Worm (Caenorhabditis elegans): Measurements from ENCODE around the gene algn-5.

ce11 chrV:4152200-4152599 is 43.2 kb upstream of the algn-5 start, which contains the start of gene Y45G5AM.6:
- TF ChIP-seq W03F9.2 (tag; optimal IDR thresholded peaks at IDR 0.05) = no peak
- no peak for TF ChIP-seq him-1 (tag; optimal IDR thresholded peaks at IDR 0.05)

Measured in whole organism, L4/young adult.